Worm (Caenorhabditis elegans) whole organism, L2 larva: ENCODE results near the gene srbc-30.

Experiments used
- ama-1 ChIP-seq: fragments of 150-350 bp; optimal IDR thresholded peaks from 2 replicates; lab custom pipeline; 2018; ENCODE audit warnings: inconsistent platforms
- lin-11 ChIP-seq: fragments of 150-350 bp; sonication (generic microtip); optimal IDR thresholded peaks from 2 replicates; lab custom pipeline; 2014; ENCODE audit warnings: missing biosample characterization, missing genetic modification characterization, inconsistent platforms, mixed read lengths
- nhr-12 ChIP-seq: fragments of 150-350 bp; optimal IDR thresholded peaks from 2 replicates; lab custom pipeline; 2014; ENCODE audit warnings: missing biosample characterization, missing genetic modification characterization
- nhr-25 ChIP-seq: fragments of 150-350 bp; sonication (generic microtip); optimal IDR thresholded peaks from 3 replicates; lab custom pipeline; 2014; ENCODE audit warnings: missing biosample characterization, missing genetic modification characterization
- snpc-4 ChIP-seq: fragments of 150-350 bp; optimal IDR thresholded peaks from 2 replicates; lab custom pipeline; 2014; ENCODE audit warnings: missing biosample characterization, missing genetic modification characterization

DNA sequence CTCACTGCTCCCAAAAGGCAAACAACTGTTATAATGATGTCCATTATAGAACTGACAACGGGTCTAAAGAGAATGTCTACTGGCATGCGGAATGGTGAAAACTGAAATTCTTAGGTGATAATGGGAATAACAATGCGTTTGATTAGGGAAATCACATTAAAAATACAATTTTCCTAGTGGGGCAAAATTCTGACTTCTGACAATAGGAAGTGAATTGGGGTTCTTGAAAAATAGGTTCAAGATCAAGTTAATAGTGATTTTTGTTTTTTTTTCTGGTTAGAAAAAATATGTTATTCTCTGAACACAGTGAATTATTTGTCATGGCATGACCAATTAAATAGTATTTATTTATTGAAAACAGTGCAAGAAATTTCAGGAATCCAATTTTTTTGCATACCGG lies 6.6 kb upstream of the srbc-30 start, which contains the start of gene srbc-32:
- TF ChIP-seq nhr-25 (tag; lab: Kevin White, UChicago) (no peak), ama-1 (lab: Kevin White, UChicago) (no peak), lin-11 (no peak), snpc-4 (no peak), nhr-12 (no peak)
